Worm (Caenorhabditis elegans) whole organism, L4 larva: ENCODE measurements around the gene F54D5.7.

Source experiments
- R02D3.7 ChIP-seq: fragments of 150-350 bp; sonication (generic microtip); optimal IDR thresholded peaks from 3 replicates; lab custom pipeline; 2014; ENCODE audit warnings: missing biosample characterization, missing genetic modification characterization
- T20F7.1 ChIP-seq: fragments of 200-800 bp; sonication (Bioruptor generic); optimal IDR thresholded peaks from 2 replicates; lab custom pipeline; 2018; ENCODE audit warnings: mild to moderate bottlenecking, missing genetic modification characterization, missing compliant biosample characterization
- T26A8.4 ChIP-seq: fragments of 200-800 bp; sonication (Bioruptor generic); IDR thresholded peaks from 2 replicates; pipeline ENCODE4 v1.3.6; 2022; ENCODE audit warnings: missing genetic modification characterization, missing compliant biosample characterization
- ZK546.5 ChIP-seq, 2 experiments: sonication (generic microtip); optimal IDR thresholded peaks; 2 replicates each; lab custom pipeline; 2017; ENCODE audit warnings: missing biosample characterization in 2 of 2, missing genetic modification characterization in 2 of 2
- ama-1 ChIP-seq: fragments of 150-350 bp; optimal IDR thresholded peaks from 2 replicates; lab custom pipeline; 2014; ENCODE audit warnings: inconsistent platforms, mixed read lengths
- arid-1 ChIP-seq: fragments of 200-800 bp; sonication (Bioruptor generic); conservative IDR thresholded peaks from 2 replicates; pipeline ENCODE4 v1.3.6; 2022; ENCODE audit warnings: missing genetic modification reagents, missing genetic modification characterization, missing compliant biosample characterization
- attf-4 ChIP-seq: sonication (generic microtip); optimal IDR thresholded peaks from 3 replicates; lab custom pipeline; 2017; ENCODE audit warnings: missing biosample characterization, missing genetic modification characterization
- ceh-28 ChIP-seq: fragments of 150-350 bp; optimal IDR thresholded peaks from 2 replicates; lab custom pipeline; 2014; ENCODE audit warnings: missing biosample characterization, missing genetic modification reagents, missing genetic modification characterization
- ceh-62 ChIP-seq: sonication (generic microtip); optimal IDR thresholded peaks from 2 replicates; lab custom pipeline; 2017; ENCODE audit warnings: missing biosample characterization, missing genetic modification characterization
- ces-1 ChIP-seq: fragments of 150-350 bp; sonication (generic microtip); optimal IDR thresholded peaks from 4 replicates; lab custom pipeline; 2014; ENCODE audit warnings: missing biosample characterization, missing genetic modification reagents, missing genetic modification characterization
- ctbp-1 ChIP-seq: fragments of 200-800 bp; sonication (Bioruptor generic); IDR thresholded peaks from 2 replicates; pipeline ENCODE4 v1.3.6; 2022; ENCODE audit warnings: missing genetic modification reagents, missing genetic modification characterization, missing compliant biosample characterization
- daf-19 ChIP-seq: fragments of 200-800 bp; sonication (Bioruptor generic); conservative IDR thresholded peaks from 2 replicates; pipeline ENCODE4 v1.3.6; 2022; ENCODE audit warnings: missing genetic modification characterization, missing compliant biosample characterization
- dmd-6 ChIP-seq: fragments of 200-800 bp; sonication (Bioruptor generic); IDR thresholded peaks from 2 replicates; pipeline ENCODE4 v1.3.6; 2022; ENCODE audit warnings: missing genetic modification reagents, missing genetic modification characterization, missing compliant biosample characterization
- dmd-9 ChIP-seq: fragments of 200-800 bp; sonication (Bioruptor generic); IDR thresholded peaks from 2 replicates; pipeline ENCODE4 v1.3.6; 2022; ENCODE audit warnings: missing genetic modification reagents, missing genetic modification characterization, missing compliant biosample characterization
- dpl-1 ChIP-seq: fragments of 150-350 bp; optimal IDR thresholded peaks from 2 replicates; lab custom pipeline; 2014; ENCODE audit warnings: missing biosample characterization, missing genetic modification reagents, missing genetic modification characterization
- dve-1 ChIP-seq: sonication (generic microtip); optimal IDR thresholded peaks from 2 replicates; lab custom pipeline; 2017; ENCODE audit warnings: antibody characterized with exemption, mild to moderate bottlenecking, missing genetic modification characterization, missing compliant biosample characterization; ENCODE audit not compliant: insufficient read depth
- egl-43 ChIP-seq: fragments of 200-800 bp; sonication (Bioruptor generic); IDR thresholded peaks from 2 replicates; pipeline ENCODE4 v1.3.6; 2022; ENCODE audit warnings: missing genetic modification reagents, missing genetic modification characterization, missing compliant biosample characterization
- fkh-10 ChIP-seq: fragments of 150-350 bp; optimal IDR thresholded peaks from 2 replicates; lab custom pipeline; 2014; ENCODE audit warnings: missing biosample characterization, missing genetic modification reagents, missing genetic modification characterization
- gei-8 ChIP-seq: fragments of 200-800 bp; sonication (Bioruptor generic); optimal IDR thresholded peaks from 2 replicates; lab custom pipeline; 2018; ENCODE audit warnings: mild to moderate bottlenecking, missing genetic modification characterization, missing compliant biosample characterization
- hif-1 ChIP-seq, 2 experiments: sonication (generic microtip); optimal IDR thresholded peaks; 2 replicates each; lab custom pipeline; 2016 to 2017; ENCODE audit warnings: missing compliant biosample characterization in 2 of 2, missing genetic modification characterization in 2 of 2, missing genetic modification reagents in 2 of 2, missing genotype in 2 of 2, mild to moderate bottlenecking in 1 of 2
- hmg-1.1 ChIP-seq: fragments of 200-800 bp; sonication (Bioruptor generic); IDR thresholded peaks from 2 replicates; pipeline ENCODE4 v1.3.6; 2022; ENCODE audit warnings: missing genetic modification reagents, missing genetic modification characterization, missing compliant biosample characterization
- lim-7 ChIP-seq: fragments of 200-800 bp; sonication (Bioruptor generic); IDR thresholded peaks from 2 replicates; pipeline ENCODE4 v1.3.6; 2022; ENCODE audit warnings: missing genetic modification characterization, missing compliant biosample characterization
- lin-1 ChIP-seq: fragments of 200-800 bp; sonication (Bioruptor generic); IDR thresholded peaks from 2 replicates; pipeline ENCODE4 v1.3.6; 2022; ENCODE audit warnings: missing genetic modification reagents, missing genetic modification characterization, missing compliant biosample characterization
- lin-38 ChIP-seq: fragments of 200-800 bp; sonication (Bioruptor generic); IDR thresholded peaks from 2 replicates; pipeline ENCODE4 v1.3.6; 2022; ENCODE audit warnings: missing genetic modification reagents, missing genetic modification characterization, missing compliant biosample characterization
- lin-39 ChIP-seq: fragments of 150-350 bp; optimal IDR thresholded peaks from 2 replicates; lab custom pipeline; 2014; ENCODE audit warnings: missing biosample characterization, missing genetic modification reagents, missing genetic modification characterization
- lsy-2 ChIP-seq, 2 experiments: fragments of 150-350 bp in 1 of 2; sonication (generic microtip) in 1 of 2; optimal IDR thresholded peaks; 2 replicates each; lab custom pipeline; 2014 to 2017; ENCODE audit warnings: missing biosample characterization in 2 of 2, missing genetic modification characterization in 2 of 2
- madf-5 ChIP-seq, 2 experiments: fragments of 200-800 bp; sonication (Bioruptor generic); IDR thresholded peaks; 2 replicates each; pipeline ENCODE4 v1.3.6; 2022; ENCODE audit warnings: missing compliant biosample characterization in 2 of 2, missing genetic modification characterization in 2 of 2
- madf-9 ChIP-seq: fragments of 200-800 bp; sonication (Bioruptor generic); conservative IDR thresholded peaks from 2 replicates; pipeline ENCODE4 v1.3.6; 2022; ENCODE audit warnings: missing genetic modification reagents, missing genetic modification characterization, missing compliant biosample characterization
- mdt-29 ChIP-seq: fragments of 200-800 bp; sonication (Bioruptor generic); IDR thresholded peaks from 2 replicates; pipeline ENCODE4 v1.3.6; 2022; ENCODE audit warnings: missing genetic modification reagents, missing genetic modification characterization, missing compliant biosample characterization
- mxl-2 ChIP-seq: fragments of 200-800 bp; sonication (Bioruptor generic); conservative IDR thresholded peaks from 2 replicates; pipeline ENCODE4 v1.3.6; 2022; ENCODE audit warnings: missing genetic modification reagents, missing genetic modification characterization, missing compliant biosample characterization
- mxl-3 ChIP-seq: fragments of 200-800 bp; sonication (Bioruptor generic); optimal IDR thresholded peaks from 2 replicates; lab custom pipeline; 2018; ENCODE audit warnings: mild to moderate bottlenecking, missing genetic modification characterization, missing compliant biosample characterization
- nhr-102 ChIP-seq: sonication (generic microtip); optimal IDR thresholded peaks from 2 replicates; lab custom pipeline; 2016; ENCODE audit warnings: mild to moderate bottlenecking, missing genetic modification characterization, moderate library complexity, missing compliant biosample characterization
- nhr-11 ChIP-seq: fragments of 150-350 bp; optimal IDR thresholded peaks from 2 replicates; lab custom pipeline; 2014; ENCODE audit warnings: missing biosample characterization, missing genetic modification characterization
- nhr-111 ChIP-seq: fragments of 200-800 bp; sonication (Bioruptor generic); optimal IDR thresholded peaks from 2 replicates; lab custom pipeline; 2018; ENCODE audit warnings: mild to moderate bottlenecking, missing genetic modification characterization, missing compliant biosample characterization
- nhr-237 ChIP-seq: sonication (generic microtip); optimal IDR thresholded peaks from 2 replicates; lab custom pipeline; 2017; ENCODE audit warnings: missing biosample characterization, missing genetic modification characterization
- nhr-28 ChIP-seq: fragments of 150-350 bp; optimal IDR thresholded peaks from 2 replicates; lab custom pipeline; 2014; ENCODE audit warnings: missing biosample characterization, missing genetic modification characterization
- nhr-42 ChIP-seq: fragments of 200-800 bp; sonication (Bioruptor generic); IDR thresholded peaks from 2 replicates; pipeline ENCODE4 v1.3.6; 2022; ENCODE audit warnings: missing genetic modification characterization, missing compliant biosample characterization
- nhr-48 ChIP-seq: sonication (generic microtip); optimal IDR thresholded peaks from 2 replicates; lab custom pipeline; 2016; ENCODE audit warnings: mild to moderate bottlenecking, missing genetic modification characterization, missing compliant biosample characterization
- pqm-1 ChIP-seq: sonication (generic microtip); optimal IDR thresholded peaks from 2 replicates; lab custom pipeline; 2017; ENCODE audit warnings: missing biosample characterization, missing genetic modification characterization
- saeg-2 ChIP-seq: fragments of 200-800 bp; sonication (Bioruptor generic); IDR thresholded peaks from 2 replicates; pipeline ENCODE4 v1.3.6; 2022; ENCODE audit warnings: missing genetic modification reagents, missing genetic modification characterization, missing compliant biosample characterization
- set-16 ChIP-seq: fragments of 200-800 bp; sonication (Bioruptor generic); IDR thresholded peaks from 2 replicates; pipeline ENCODE4 v1.3.6; 2022; ENCODE audit warnings: missing genetic modification reagents, missing genetic modification characterization, missing compliant biosample characterization
- skn-1 ChIP-seq: fragments of 150-350 bp; optimal IDR thresholded peaks from 2 replicates; lab custom pipeline; 2014; ENCODE audit warnings: missing biosample characterization, missing genetic modification characterization
- snpc-4 ChIP-seq: fragments of 150-350 bp; optimal IDR thresholded peaks from 2 replicates; lab custom pipeline; 2014; ENCODE audit warnings: missing biosample characterization, missing genetic modification characterization
- spr-1 ChIP-seq: sonication (generic microtip); optimal IDR thresholded peaks from 2 replicates; lab custom pipeline; 2016; ENCODE audit warnings: mild to moderate bottlenecking, missing genetic modification characterization, missing compliant biosample characterization
- spr-3 ChIP-seq: fragments of 200-800 bp; sonication (Bioruptor generic); optimal IDR thresholded peaks from 2 replicates; lab custom pipeline; 2018; ENCODE audit warnings: mild to moderate bottlenecking, missing genetic modification characterization, missing compliant biosample characterization
- vab-7 ChIP-seq: fragments of 200-800 bp; sonication (Bioruptor generic); IDR thresholded peaks from 2 replicates; pipeline ENCODE4 v1.3.6; 2022; ENCODE audit warnings: missing genetic modification reagents, missing genetic modification characterization, missing compliant biosample characterization
- zip-2 ChIP-seq: fragments of 150-350 bp; optimal IDR thresholded peaks from 2 replicates; lab custom pipeline; 2014; ENCODE audit warnings: missing biosample characterization, missing genetic modification characterization
- ztf-7 ChIP-seq: fragments of 150-350 bp; optimal IDR thresholded peaks from 2 replicates; lab custom pipeline; 2014; ENCODE audit warnings: missing biosample characterization, missing genetic modification characterization

The F54D5.7 gene

DNA sequence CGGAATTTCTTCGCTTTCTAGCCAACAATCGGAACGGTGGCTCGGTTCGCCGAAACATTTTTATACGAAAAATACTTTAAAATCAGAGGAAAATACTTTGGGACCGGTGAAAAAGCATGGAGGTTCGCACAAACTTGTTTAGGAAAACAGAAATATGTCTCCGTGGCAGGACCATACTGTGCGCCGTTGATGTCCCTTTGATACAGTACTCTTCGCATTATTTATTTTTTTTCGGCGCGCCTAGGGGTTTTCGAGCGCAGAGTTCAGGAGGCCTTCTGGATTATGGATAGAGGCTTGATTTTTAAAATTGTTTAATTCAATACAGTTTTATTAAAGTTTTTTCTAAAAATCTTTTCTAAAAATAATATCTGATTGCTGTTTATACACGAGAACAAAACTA lies 2.6 kb upstream of the F54D5.7 start, which contains the start of gene F54D5.9:
Gene F54D5.9, minus strand, starts transcription at position 115 of the 400 bp plus-strand sequence.
- no peak for TF ChIP-seq set-16 (GFP tag; lab: Robert Waterston, UW)
- peak; percentile 14 for TF ChIP-seq lin-38 (GFP tag; lab: Robert Waterston, UW)

DNA sequence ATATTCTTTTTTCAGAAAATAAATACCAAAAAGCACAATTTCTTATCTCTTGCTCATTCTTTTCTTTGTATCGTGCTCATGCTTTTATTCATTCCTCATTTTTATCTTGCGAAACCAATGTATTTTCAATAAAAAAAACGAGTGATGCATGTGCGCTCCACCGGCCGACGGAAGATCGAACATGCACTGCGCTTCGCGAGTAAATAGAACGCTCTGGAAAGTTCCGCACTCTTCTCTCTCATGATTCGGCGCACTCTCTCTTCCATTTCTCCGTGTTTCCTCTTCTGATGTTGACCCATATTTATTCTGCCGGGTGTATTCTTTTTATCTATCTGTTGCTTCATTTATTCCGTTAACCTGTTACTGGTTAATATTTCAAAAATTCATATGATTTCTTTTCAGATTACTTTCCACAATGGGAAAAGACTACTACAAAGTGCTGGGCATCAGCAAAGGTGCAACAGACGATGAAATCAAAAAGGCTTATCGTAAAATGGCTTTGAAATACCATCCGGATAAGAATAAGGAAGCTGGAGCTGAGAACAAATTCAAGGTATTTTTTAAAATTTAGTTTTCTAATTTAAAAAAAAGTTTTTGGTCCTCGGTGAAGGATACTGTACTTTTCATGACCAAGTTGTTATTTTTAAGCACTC lies 1.9 kb upstream of the F54D5.7 start, which contains the start of gene dnj-13:
Gene dnj-13, plus strand, starts transcription at position 403 of the 653 bp plus-strand sequence.
- TF ChIP-seq nhr-28 (tag; lab: Kevin White, UChicago) (peak; percentile 85), madf-5 (GFP tag; IDR thresholded peaks at IDR 0.05; lab: Robert Waterston, UW) (peak; percentile 87 to 91; a peak in 3 of 4 replicates), hif-1 (tag; optimal IDR thresholded peaks at IDR 0.05; lab: Kevin White, UChicago) (peak; percentile 77 to 92), daf-19 (GFP tag; lab: Robert Waterston, UW) (no peak), lsy-2 (tag; optimal IDR thresholded peaks at IDR 0.05; lab: Kevin White, UChicago) (peak; percentile 88 to 94), dmd-9 (GFP tag; lab: Robert Waterston, UW) (peak; percentile 79), ctbp-1 (GFP tag; lab: Robert Waterston, UW) (peak; percentile 95), nhr-111 (GFP tag; lab: Kevin White, UChicago) (peak; percentile 96), spr-1 (tag; lab: Kevin White, UChicago) (peak; percentile 95), zip-2 (tag; lab: Kevin White, UChicago) (peak; percentile 79), mxl-3 (peak; percentile 88), ceh-28 (tag; lab: Kevin White, UChicago) (no peak), dve-1 (tag; lab: Kevin White, UChicago) (peak; percentile 98), dpl-1 (GFP tag; lab: Kevin White, UChicago) (peak; percentile 78), nhr-11 (tag; lab: Kevin White, UChicago) (peak; percentile 96), ztf-7 (peak; percentile 39), ceh-62 (tag; lab: Kevin White, UChicago) (no peak), ZK546.5 (tag; optimal IDR thresholded peaks at IDR 0.05; lab: Kevin White, UChicago) (no peak), nhr-237 (no peak), pqm-1 (no peak), nhr-48 (tag; lab: Kevin White, UChicago) (peak; percentile 89), skn-1 (tag; lab: Kevin White, UChicago) (no peak), lin-1 (GFP tag; lab: Robert Waterston, UW) (peak; percentile 98), nhr-42 (GFP tag; lab: Robert Waterston, UW) (peak; percentile 95), saeg-2 (GFP tag; lab: Robert Waterston, UW) (peak; percentile 93), mxl-2 (GFP tag; lab: Robert Waterston, UW) (peak; percentile 55; the same call in 1 of the 2 replicates), set-16 (GFP tag; lab: Robert Waterston, UW) (peak; percentile 77), lin-38 (GFP tag; lab: Robert Waterston, UW) (peak; percentile 99), madf-9 (GFP tag; lab: Robert Waterston, UW) (peak; percentile 94), vab-7 (GFP tag; lab: Robert Waterston, UW) (peak; percentile 85), lin-39 (tag; lab: Kevin White, UChicago) (no peak), snpc-4 (tag; lab: Kevin White, UChicago) (no peak), nhr-102 (tag; lab: Kevin White, UChicago) (peak; percentile 93), T20F7.1 (GFP tag; lab: Kevin White, UChicago) (peak; percentile 89), ama-1 (lab: Kevin White, UChicago) (peak; percentile 71), R02D3.7 (no peak), egl-43 (GFP tag; lab: Robert Waterston, UW) (peak; percentile 95), ces-1 (GFP tag; lab: Kevin White, UChicago) (no peak), hmg-1.1 (GFP tag; lab: Robert Waterston, UW) (peak; percentile 97), arid-1 (GFP tag; lab: Robert Waterston, UW) (peak; percentile 97), attf-4 (no peak), gei-8 (peak; percentile 94), fkh-10 (GFP tag; lab: Kevin White, UChicago) (peak; percentile 73), dmd-6 (GFP tag; lab: Robert Waterston, UW) (peak; percentile 95), T26A8.4 (peak; percentile 97), spr-3 (peak; percentile 94), lim-7 (peak; percentile 66), mdt-29 (peak; percentile 100)
